Fruit fly (Drosophila melanogaster) whole organism, embryonic: ENCODE measurements around the gene Hsp60B.

Source experiments
- ATbp ChIP-seq: fragments of 200-800 bp; sonication (Bioruptor generic); optimal IDR thresholded peaks from 2 replicates; lab custom pipeline; 2017; ENCODE audit warnings: missing biosample characterization, mild to moderate bottlenecking, missing genetic modification characterization, missing genetic modification reagents
- Abd-B ChIP-seq: fragments of 200-800 bp; sonication (Bioruptor generic); optimal IDR thresholded peaks from 2 replicates; lab custom pipeline; 2018; ENCODE audit warnings: missing biosample characterization, mild to moderate bottlenecking, missing genetic modification characterization, moderate library complexity
- CG10321 ChIP-seq: fragments of 200-800 bp; sonication (Bioruptor generic); IDR thresholded peaks from 2 replicates; pipeline ENCODE4 v1.3.6; 2022; ENCODE audit warnings: missing biosample characterization, missing genetic modification characterization
- CG10462 ChIP-seq: fragments of 200-800 bp; sonication (Bioruptor generic); optimal IDR thresholded peaks from 2 replicates; lab custom pipeline; 2016; ENCODE audit warnings: missing biosample characterization, missing genetic modification characterization
- CG11093 ChIP-seq: fragments of 200-800 bp; sonication (Bioruptor generic); IDR thresholded peaks from 3 replicates; pipeline ENCODE4 v1.3.6; 2022; ENCODE audit warnings: missing biosample characterization, missing genetic modification characterization
- CG11247 ChIP-seq: fragments of 200-800 bp; sonication (Bioruptor generic); IDR thresholded peaks from 2 replicates; pipeline ENCODE4 v1.3.6; 2022; ENCODE audit warnings: missing biosample characterization, missing genetic modification characterization
- CG12769 ChIP-seq: fragments of 200-800 bp; sonication (Bioruptor generic); optimal IDR thresholded peaks from 2 replicates; lab custom pipeline; 2019; ENCODE audit warnings: missing biosample characterization, mild to moderate bottlenecking, missing genetic modification characterization, moderate library complexity
- CG15073 ChIP-seq: fragments of 200-800 bp; sonication (Bioruptor generic); optimal IDR thresholded peaks from 2 replicates; lab custom pipeline; 2016; ENCODE audit warnings: missing biosample characterization, missing genetic modification characterization
- CG15479 ChIP-seq: fragments of 200-800 bp; sonication (Bioruptor generic); optimal IDR thresholded peaks from 3 replicates; lab custom pipeline; 2019; ENCODE audit warnings: missing biosample characterization, mild to moderate bottlenecking, missing genetic modification characterization, moderate library complexity
- CG16815 ChIP-seq: fragments of 200-800 bp; sonication (Bioruptor generic); optimal IDR thresholded peaks from 3 replicates; lab custom pipeline; 2017; ENCODE audit warnings: missing biosample characterization, mild to moderate bottlenecking, missing genetic modification characterization
- CG17361 ChIP-seq: fragments of 200-800 bp; sonication (Bioruptor generic); IDR thresholded peaks from 3 replicates; pipeline ENCODE4 v1.3.6; 2022; ENCODE audit warnings: missing biosample characterization, missing genetic modification characterization
- CG1832 ChIP-seq: fragments of 200-800 bp; sonication (Bioruptor generic); optimal IDR thresholded peaks from 2 replicates; lab custom pipeline; 2017; ENCODE audit warnings: missing biosample characterization, mild to moderate bottlenecking, missing genetic modification characterization, inconsistent platforms
- CG32532 ChIP-seq: fragments of 200-800 bp; sonication (Bioruptor generic); IDR thresholded peaks from 2 replicates; pipeline ENCODE4 v1.3.6; 2022; ENCODE audit warnings: missing biosample characterization, missing genetic modification characterization
- CG33213 ChIP-seq: fragments of 200-800 bp; sonication (Bioruptor generic); optimal IDR thresholded peaks from 3 replicates; lab custom pipeline; 2016; ENCODE audit warnings: missing biosample characterization, missing genetic modification characterization
- CG4282 ChIP-seq: fragments of 200-800 bp; sonication (Bioruptor generic); optimal IDR thresholded peaks from 2 replicates; lab custom pipeline; 2016; ENCODE audit warnings: missing biosample characterization, missing genetic modification characterization
- CG6254 ChIP-seq: fragments of 200-800 bp; sonication (Bioruptor generic); optimal IDR thresholded peaks from 3 replicates; lab custom pipeline; 2017; ENCODE audit warnings: mild to moderate bottlenecking, missing biosample characterization, missing genetic modification reagents, missing genetic modification characterization
- CG6689 ChIP-seq: fragments of 200-800 bp; sonication (Bioruptor generic); IDR thresholded peaks from 2 replicates; pipeline ENCODE4 v1.3.6; 2022; ENCODE audit warnings: missing biosample characterization, missing genetic modification characterization
- CG7928 ChIP-seq: fragments of 200-800 bp; sonication (Bioruptor generic); optimal IDR thresholded peaks from 2 replicates; lab custom pipeline; 2017; ENCODE audit warnings: missing biosample characterization, mild to moderate bottlenecking, missing genetic modification characterization
- CG8281 ChIP-seq: fragments of 200-800 bp; sonication (Bioruptor generic); optimal IDR thresholded peaks from 2 replicates; lab custom pipeline; 2018; ENCODE audit warnings: missing biosample characterization, mild to moderate bottlenecking, missing genetic modification characterization, moderate library complexity
- CG8388 ChIP-seq: fragments of 200-800 bp; sonication (Bioruptor generic); optimal IDR thresholded peaks from 2 replicates; lab custom pipeline; 2019; ENCODE audit warnings: missing biosample characterization, mild to moderate bottlenecking, missing genetic modification characterization, moderate library complexity
- CG9817 ChIP-seq: fragments of 200-800 bp; sonication (Bioruptor generic); optimal IDR thresholded peaks from 2 replicates; lab custom pipeline; 2018; ENCODE audit warnings: missing biosample characterization, mild to moderate bottlenecking, missing genetic modification characterization, moderate library complexity
- CG9932 ChIP-seq: fragments of 200-800 bp; sonication (Bioruptor generic); IDR thresholded peaks from 2 replicates; pipeline ENCODE4 v1.3.6; 2022; ENCODE audit warnings: missing biosample characterization, missing genetic modification characterization
- D19A ChIP-seq: fragments of 200-800 bp; optimal IDR thresholded peaks from 3 replicates; lab custom pipeline; 2019; ENCODE audit warnings: missing biosample characterization, mild to moderate bottlenecking, missing genetic modification characterization, moderate library complexity
- Doc3 ChIP-seq: fragments of 200-800 bp; sonication (Bioruptor generic); IDR thresholded peaks from 3 replicates; pipeline ENCODE4 v1.3.6; 2022; ENCODE audit warnings: missing biosample characterization, missing genetic modification characterization; ENCODE audit not compliant: partially characterized antibody
- E2f1 ChIP-seq: fragments of 200-800 bp; sonication (Bioruptor generic); IDR thresholded peaks from 2 replicates; pipeline ENCODE4 v1.3.6; 2022; ENCODE audit warnings: missing biosample characterization, missing genetic modification characterization
- Eip74EF ChIP-seq, 2 experiments: fragments of 200-800 bp in 1 of 2; fragments of >200 bp in 1 of 2; sonication (Bioruptor generic) in 1 of 2; optimal IDR thresholded peaks; 2 replicates each; lab custom pipeline; 2017 to 2019; ENCODE audit warnings: missing biosample characterization in 2 of 2, missing genetic modification characterization in 2 of 2, mild to moderate bottlenecking in 1 of 2, moderate library complexity in 1 of 2
- HHEX ChIP-seq: fragments of 200-800 bp; sonication (Bioruptor generic); optimal IDR thresholded peaks from 3 replicates; lab custom pipeline; 2017; ENCODE audit warnings: missing biosample characterization, mild to moderate bottlenecking, missing genetic modification characterization, missing genetic modification reagents
- Hey ChIP-seq: fragments of 200-800 bp; sonication (Bioruptor generic); optimal IDR thresholded peaks from 3 replicates; lab custom pipeline; 2018; ENCODE audit warnings: missing biosample characterization, mild to moderate bottlenecking, missing genetic modification characterization
- Hmr ChIP-seq: fragments of 200-800 bp; sonication (Bioruptor generic); optimal IDR thresholded peaks from 3 replicates; lab custom pipeline; 2017; ENCODE audit warnings: mild to moderate bottlenecking, missing biosample characterization, missing genetic modification reagents, missing genetic modification characterization
- Hr78 ChIP-seq, 2 experiments: fragments of 200-800 bp in 1 of 2; fragments of >200 bp in 1 of 2; sonication (Bioruptor generic) in 1 of 2; optimal IDR thresholded peaks; 2 replicates each; lab custom pipeline; 2017 to 2019; ENCODE audit warnings: missing biosample characterization in 2 of 2, missing genetic modification characterization in 2 of 2, mild to moderate bottlenecking in 1 of 2, moderate library complexity in 1 of 2
- Opbp ChIP-seq: fragments of 200-800 bp; sonication (Bioruptor generic); IDR thresholded peaks from 3 replicates; pipeline ENCODE4 v1.3.6; 2022; ENCODE audit warnings: missing biosample characterization, missing genetic modification characterization; ENCODE audit not compliant: partially characterized antibody
- Optix ChIP-seq: fragments of 200-800 bp; sonication (Bioruptor generic); IDR thresholded peaks from 3 replicates; pipeline ENCODE4 v1.3.6; 2022; ENCODE audit warnings: missing biosample characterization, missing genetic modification characterization
- Rfx ChIP-seq: fragments of 200-800 bp; sonication (Bioruptor generic); IDR thresholded peaks from 2 replicates; pipeline ENCODE4 v1.3.6; 2022; ENCODE audit warnings: missing biosample characterization, missing genetic modification characterization
- Sox100B ChIP-seq: fragments of 200-800 bp; sonication (Bioruptor generic); optimal IDR thresholded peaks from 3 replicates; lab custom pipeline; 2018; ENCODE audit warnings: missing biosample characterization, mild to moderate bottlenecking, missing genetic modification characterization
- Usf ChIP-seq: fragments of 200-800 bp; sonication (Bioruptor generic); optimal IDR thresholded peaks from 2 replicates; lab custom pipeline; 2017; ENCODE audit warnings: missing genotype, missing biosample characterization, missing genetic modification characterization
- ap ChIP-seq: fragments of 200-800 bp; sonication (Bioruptor generic); IDR thresholded peaks from 2 replicates; pipeline ENCODE4 v1.3.6; 2022; ENCODE audit warnings: missing biosample characterization, missing genetic modification characterization
- ara ChIP-seq: fragments of 200-800 bp; sonication (Bioruptor generic); IDR thresholded peaks from 2 replicates; pipeline ENCODE4 v1.3.6; 2022; ENCODE audit warnings: missing biosample characterization, missing genetic modification characterization
- bsh ChIP-seq, 2 experiments: fragments of 200-800 bp; sonication (Bioruptor generic); optimal IDR thresholded peaks; 2 replicates each; lab custom pipeline; 2017 to 2018; ENCODE audit warnings: mild to moderate bottlenecking in 2 of 2, missing biosample characterization in 2 of 2, missing genetic modification characterization in 2 of 2, moderate library complexity in 1 of 2
- btn ChIP-seq: fragments of 200-800 bp; sonication (Bioruptor generic); optimal IDR thresholded peaks from 2 replicates; lab custom pipeline; 2016; ENCODE audit warnings: missing biosample characterization, missing genetic modification characterization
- ci ChIP-seq: fragments of 200-800 bp; sonication (Bioruptor generic); IDR thresholded peaks from 3 replicates; pipeline ENCODE4 v1.3.6; 2022; ENCODE audit warnings: missing biosample characterization, missing genetic modification characterization
- da ChIP-seq: fragments of 200-800 bp; sonication (Bioruptor generic); optimal IDR thresholded peaks from 2 replicates; lab custom pipeline; 2016; ENCODE audit warnings: missing biosample characterization, missing genetic modification characterization
- exex ChIP-seq: fragments of 200-800 bp; sonication (Bioruptor generic); optimal IDR thresholded peaks from 4 replicates; lab custom pipeline; 2018; ENCODE audit warnings: missing biosample characterization, mild to moderate bottlenecking, missing genetic modification characterization, moderate library complexity
- hb ChIP-seq: fragments of 200-800 bp; sonication (Bioruptor generic); IDR thresholded peaks from 3 replicates; pipeline ENCODE4 v1.3.6; 2022; ENCODE audit warnings: missing biosample characterization, missing genetic modification characterization; ENCODE audit not compliant: partially characterized antibody
- lov ChIP-seq, 2 experiments: fragments of 200-800 bp in 1 of 2; fragments of >200 bp in 1 of 2; sonication (Bioruptor generic) in 1 of 2; IDR thresholded peaks in 1 of 2; optimal IDR thresholded peaks in 1 of 2; 2 replicates in 1 of 2; 3 replicates in 1 of 2; pipeline versions ENCODE4 v1.3.6 to Lab custom; 2017 to 2022; ENCODE audit warnings: missing biosample characterization in 1 of 2, missing genetic modification characterization in 1 of 2
- nmo ChIP-seq: fragments of 200-800 bp; sonication (Bioruptor generic); optimal IDR thresholded peaks from 2 replicates; lab custom pipeline; 2018; ENCODE audit warnings: missing biosample characterization, mild to moderate bottlenecking, missing genetic modification characterization, moderate library complexity
- nom ChIP-seq: fragments of 200-800 bp; sonication (Bioruptor generic); optimal IDR thresholded peaks from 2 replicates; lab custom pipeline; 2017; ENCODE audit warnings: missing biosample characterization, missing genetic modification characterization, mild to moderate bottlenecking, moderate library complexity, missing genetic modification reagents
- pfk ChIP-seq: fragments of 200-800 bp; sonication (Bioruptor generic); optimal IDR thresholded peaks from 2 replicates; lab custom pipeline; 2018; ENCODE audit warnings: missing biosample characterization, mild to moderate bottlenecking, missing genetic modification characterization, moderate library complexity
- sqz ChIP-seq: fragments of 200-800 bp; sonication (Bioruptor generic); optimal IDR thresholded peaks from 3 replicates; lab custom pipeline; 2018; ENCODE audit warnings: missing biosample characterization, mild to moderate bottlenecking, missing genetic modification characterization
- toy ChIP-seq: fragments of 200-800 bp; sonication (Bioruptor generic); IDR thresholded peaks from 2 replicates; pipeline ENCODE4 v1.3.6; 2022; ENCODE audit warnings: missing biosample characterization, missing genetic modification characterization

Hsp60B gene

DNA sequence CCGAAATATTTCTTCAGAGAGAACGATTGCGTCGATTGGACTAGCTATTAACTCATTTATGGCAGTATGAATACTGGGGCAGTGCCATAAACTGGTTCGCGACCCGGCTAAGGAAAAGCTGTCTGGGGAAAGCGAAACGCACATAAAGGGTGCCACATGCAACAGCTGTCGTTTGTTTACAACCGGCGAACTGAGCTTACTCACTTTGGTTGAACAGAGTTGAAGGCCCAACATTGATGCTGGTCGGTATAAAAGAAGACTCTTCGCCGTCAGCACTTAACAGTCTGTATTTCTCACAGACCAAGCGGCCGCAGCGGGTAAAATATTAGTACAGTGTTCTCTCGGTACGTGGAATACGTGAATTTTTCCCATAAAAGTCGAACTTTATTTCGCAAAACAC is 17.6 kb downstream of the Hsp60B start (continued):
- TF ChIP-seq CG8281 (no peak), CG15073 (GFP tag; lab: Kevin White, UChicago) (no peak), CG11093 (GFP tag; lab: Robert Waterston, UW) (no peak), CG8388 (GFP tag; lab: Kevin White, UChicago) (no peak), ara (GFP tag; lab: Robert Waterston, UW) (0 out of 2 replicates have a peak, but pooled peaks have one; percentile 53), HHEX (GFP tag; lab: Kevin White, UChicago) (no peak), Rfx (GFP tag; lab: Robert Waterston, UW) (no peak; the same call in 1 of the 2 replicates), Eip74EF (GFP tag; optimal IDR thresholded peaks at IDR 0.05; lab: Kevin White, UChicago) (no peak), Sox100B (no peak), hb (GFP tag; lab: Robert Waterston, UW) (no peak), Opbp (GFP tag; lab: Robert Waterston, UW) (no peak), sqz (GFP tag; lab: Kevin White, UChicago) (no peak), ATbp (GFP tag; lab: Kevin White, UChicago) (peak; percentile 5), toy (GFP tag; lab: Robert Waterston, UW) (no peak), Optix (GFP tag; lab: Robert Waterston, UW) (0 out of 3 replicates have a peak, but pooled peaks have one; percentile 24), ap (no peak), Doc3 (no peak), D19A (tag; lab: Kevin White, UChicago) (no peak), CG10321 (GFP tag; lab: Robert Waterston, UW) (no peak), E2f1 (GFP tag; lab: Robert Waterston, UW) (no peak), Hmr (GFP tag; lab: Kevin White, UChicago) (peak; percentile 47), CG6689 (GFP tag; lab: Robert Waterston, UW) (no peak), CG9932 (no peak), ci (GFP tag; lab: Robert Waterston, UW) (peak; percentile 68; the same call in 2 of the 3 replicates), Hr78 (GFP tag; optimal IDR thresholded peaks at IDR 0.05; lab: Kevin White, UChicago) (no peak), CG11247 (GFP tag; lab: Robert Waterston, UW) (no peak), lov (optimal IDR thresholded peaks at IDR 0.05; lab: Kevin White, UChicago) (no peak), lov (GFP tag; IDR thresholded peaks at IDR 0.05; lab: Robert Waterston, UW) (no peak), CG32532 (GFP tag; lab: Robert Waterston, UW) (peak; percentile 30; the same call in 1 of the 2 replicates), bsh (GFP tag; optimal IDR thresholded peaks at IDR 0.05; lab: Kevin White, UChicago) (no peak), CG33213 (no peak), CG1832 (GFP tag; lab: Kevin White, UChicago) (no peak), CG17361 (GFP tag; lab: Robert Waterston, UW) (no peak), CG12769 (no peak), CG15479 (no peak), pfk (no peak), CG4282 (GFP tag; lab: Kevin White, UChicago) (no peak), exex (tag; lab: Kevin White, UChicago) (no peak), CG7928 (no peak), CG9817 (tag; lab: Kevin White, UChicago) (no peak), Abd-B (GFP tag; lab: Kevin White, UChicago) (no peak), da (GFP tag; lab: Kevin White, UChicago) (no peak), btn (no peak), CG10462 (no peak), Hey (tag; lab: Kevin White, UChicago) (no peak), CG16815 (GFP tag; lab: Kevin White, UChicago) (no peak), nom (GFP tag; lab: Kevin White, UChicago) (no peak), CG6254 (GFP tag; lab: Kevin White, UChicago) (peak; percentile 98), nmo (no peak), Usf (GFP tag; lab: Kevin White, UChicago) (no peak)
